Fruit fly (Drosophila melanogaster): Measurements from ENCODE around the gene emb.

Gene emb

dm6 chr2L:8370364-8371326, 32.7 kb upstream of the emb start, which contains the start of gene CG17292 (continued):
- peak; percentile 9 for TF ChIP-seq CG4328 (GFP tag; optimal IDR thresholded peaks at IDR 0.05)
- TF ChIP-seq dmrt11E (tag; optimal IDR thresholded peaks at IDR 0.05) = no peak
- TF ChIP-seq CG12942 (GFP tag; optimal IDR thresholded peaks at IDR 0.05) = peak; percentile 26
- TF ChIP-seq CG14667 (GFP tag; IDR thresholded peaks at IDR 0.05) = no peak
- peak; percentile 39 for TF ChIP-seq CG18011 (GFP tag; optimal IDR thresholded peaks at IDR 0.05)
- TF ChIP-seq Atf6 (GFP tag; IDR thresholded peaks at IDR 0.05) = peak; percentile 86
- TF ChIP-seq MTF-1 (GFP tag; optimal IDR thresholded peaks at IDR 0.05; ENCODE audit: borderline replicate concordance) = peak; percentile 23
- no peak for TF ChIP-seq danr (GFP tag; IDR thresholded peaks at IDR 0.05)
- peak; percentile 74; the same call in 1 of the 2 replicates for TF ChIP-seq NFAT (GFP tag; IDR thresholded peaks at IDR 0.05)
- peak; percentile 39 for TF ChIP-seq CG4282 (GFP tag; optimal IDR thresholded peaks at IDR 0.05)
- peak; percentile 67 for TF ChIP-seq ftz-f1 (GFP tag; optimal IDR thresholded peaks at IDR 0.05)
- TF ChIP-seq CG3995 (GFP tag; optimal IDR thresholded peaks at IDR 0.05) = peak; percentile 19
- TF ChIP-seq Sry-β (GFP tag; optimal IDR thresholded peaks at IDR 0.05) = no peak
- no peak for TF ChIP-seq ind (GFP tag; optimal IDR thresholded peaks at IDR 0.05)
- TF ChIP-seq CG12769 (tag; optimal IDR thresholded peaks at IDR 0.05) = peak; percentile 75
- peak; percentile 94 for TF ChIP-seq Nf-YB (GFP tag; optimal IDR thresholded peaks at IDR 0.05)
- TF ChIP-seq CG16863 (GFP tag; optimal IDR thresholded peaks at IDR 0.05) = peak; percentile 6
- TF ChIP-seq Hr3 (GFP tag; optimal IDR thresholded peaks at IDR 0.05) = no peak
- TF ChIP-seq Ada2b (GFP tag; IDR thresholded peaks at IDR 0.05) = peak; percentile 20; the same call in 1 of the 2 replicates
- TF ChIP-seq hbn (GFP tag; IDR thresholded peaks at IDR 0.05; ENCODE audit: partially characterized antibody) = peak; percentile 76
- TF ChIP-seq Myb (GFP tag; optimal IDR thresholded peaks at IDR 0.05) = peak; percentile 46
- TF ChIP-seq cad (GFP tag; optimal IDR thresholded peaks at IDR 0.05) = no peak
- no peak for TF ChIP-seq btn (GFP tag; optimal IDR thresholded peaks at IDR 0.05)
- peak; percentile 75; the same call in 2 of the 3 replicates for TF ChIP-seq CG11456 (GFP tag; IDR thresholded peaks at IDR 0.05)
- no peak for TF ChIP-seq CG15073 (GFP tag; optimal IDR thresholded peaks at IDR 0.05)
- TF ChIP-seq otp (GFP tag; IDR thresholded peaks at IDR 0.05) = peak; percentile 59; the same call in 1 of the 3 replicates
- peak; percentile 60 for TF ChIP-seq HLH3B (GFP tag; IDR thresholded peaks at IDR 0.05)
- TF ChIP-seq Hr78 (GFP tag; optimal IDR thresholded peaks at IDR 0.05) = peak in 1 of 2 experiments; percentile 73
- peak; percentile 29 for TF ChIP-seq CG6765 (GFP tag; optimal IDR thresholded peaks at IDR 0.05)
- TF ChIP-seq ssp (GFP tag; IDR thresholded peaks at IDR 0.05) = peak; percentile 14; the same call in 1 of the 2 replicates
- TF ChIP-seq pb (GFP tag; optimal IDR thresholded peaks at IDR 0.05) = no peak
- TF ChIP-seq CG3281 (GFP tag; optimal IDR thresholded peaks at IDR 0.05) = peak; percentile 43
- no peak for TF ChIP-seq CG3838 (GFP tag; optimal IDR thresholded peaks at IDR 0.05)
- peak; percentile 85 for TF ChIP-seq CrebB (tag; optimal IDR thresholded peaks at IDR 0.05)
- peak in 1 of 2 experiments; percentile 56 for TF ChIP-seq Pdp1 (GFP tag; optimal IDR thresholded peaks at IDR 0.05)
- no peak for TF ChIP-seq croc (GFP tag; conservative IDR thresholded peaks at IDR 0.05)
- peak; percentile 61; the same call in 2 of the 3 replicates for TF ChIP-seq sr (GFP tag; IDR thresholded peaks at IDR 0.05)
- TF ChIP-seq phol (tag; optimal IDR thresholded peaks at IDR 0.05) = peak; percentile 27
- peak; percentile 36 for TF ChIP-seq CG10147 (GFP tag; optimal IDR thresholded peaks at IDR 0.05)
- TF ChIP-seq insv (GFP tag; optimal IDR thresholded peaks at IDR 0.05) = no peak
- TF ChIP-seq sna (GFP tag; IDR thresholded peaks at IDR 0.05; ENCODE audit: partially characterized antibody) = peak; percentile 89
- peak; percentile 1 for TF ChIP-seq zfh2 (GFP tag; optimal IDR thresholded peaks at IDR 0.05)
- peak; percentile 58 for TF ChIP-seq BtbVII (GFP tag; optimal IDR thresholded peaks at IDR 0.05)
- no peak for TF ChIP-seq al (GFP tag; IDR thresholded peaks at IDR 0.05)
- no peak for TF ChIP-seq CG18262 (tag; optimal IDR thresholded peaks at IDR 0.05)
- TF ChIP-seq mld (GFP tag; IDR thresholded peaks at IDR 0.05; ENCODE audit: partially characterized antibody) = peak; percentile 79; the same call in 2 of the 3 replicates
- peak; percentile 69 for TF ChIP-seq CG13624 (GFP tag; optimal IDR thresholded peaks at IDR 0.05)
- peak; percentile 20; the same call in 1 of the 3 replicates for TF ChIP-seq Aef1 (GFP tag; IDR thresholded peaks at IDR 0.05)
